Worm (Caenorhabditis elegans): Measurements from ENCODE around the gene nhr-92.

The nhr-92 gene

ce11 chrIV:1657069-1657468 lies 37.2 kb downstream of the nhr-92 start:
- TF ChIP-seq repo-1 (tag; optimal IDR thresholded peaks at IDR 0.05) = no peak
- TF ChIP-seq aptf-2 (GFP tag; conservative IDR thresholded peaks at IDR 0.05) = 0 out of 2 replicates have a peak, but pooled peaks have one; percentile 39
- 0 out of 2 replicates have a peak, but pooled peaks have one; percentile 22 for TF ChIP-seq F39B2.1 (GFP tag; IDR thresholded peaks at IDR 0.05)
- TF ChIP-seq zim-3 (tag; optimal IDR thresholded peaks at IDR 0.05) = no peak
- no peak for TF ChIP-seq B0035.1 (tag; optimal IDR thresholded peaks at IDR 0.05)
- no peak for TF ChIP-seq C17E4.6 (GFP tag; IDR thresholded peaks at IDR 0.05)
- no peak for TF ChIP-seq mes-4 (tag; optimal IDR thresholded peaks at IDR 0.05)
- TF ChIP-seq nfyb-1 (GFP tag; IDR thresholded peaks at IDR 0.05) = 0 out of 2 replicates have a peak, but pooled peaks have one; percentile 51
- no peak for TF ChIP-seq egl-18 (GFP tag; IDR thresholded peaks at IDR 0.05)
- no peak for TF ChIP-seq lsl-1 (GFP tag; optimal IDR thresholded peaks at IDR 0.05)
- TF ChIP-seq zfh-2 (GFP tag; conservative IDR thresholded peaks at IDR 0.05) = 0 out of 2 replicates have a peak, but pooled peaks have one; percentile 35
- TF ChIP-seq egrh-3 (GFP tag; IDR thresholded peaks at IDR 0.05) = no peak
- TF ChIP-seq hrde-1 (tag; optimal IDR thresholded peaks at IDR 0.05; ENCODE audit: borderline replicate concordance) = no peak
- peak; percentile 15; the same call in 1 of the 2 replicates for TF ChIP-seq attf-3 (GFP tag; conservative IDR thresholded peaks at IDR 0.05)
- TF ChIP-seq hmg-20 (GFP tag; IDR thresholded peaks at IDR 0.05) = no peak
- TF ChIP-seq F33H1.4 (GFP tag; IDR thresholded peaks at IDR 0.05) = no peak
- TF ChIP-seq F10E7.11 (tag; optimal IDR thresholded peaks at IDR 0.05) = no peak
- TF ChIP-seq efl-1 (GFP tag; optimal IDR thresholded peaks at IDR 0.05) = no peak

- TF ChIP-seq hmg-20 (GFP tag; IDR thresholded peaks at IDR 0.05) (peak; percentile 71; the same call in 1 of the 2 replicates), ets-4 (GFP tag; optimal IDR thresholded peaks at IDR 0.05) (peak; percentile 23), sea-2 (GFP tag; IDR thresholded peaks at IDR 0.05) (no peak), nhr-27 (tag; optimal IDR thresholded peaks at IDR 0.05) (no peak), bed-2 (GFP tag; IDR thresholded peaks at IDR 0.05) (no peak), K11D2.4 (GFP tag; IDR thresholded peaks at IDR 0.05) (peak; percentile 92), ekl-4 (GFP tag; IDR thresholded peaks at IDR 0.05) (peak; percentile 94), tbx-9 (tag; optimal IDR thresholded peaks at IDR 0.05; ENCODE audit: borderline replicate concordance) (no peak), C17E4.6 (GFP tag; IDR thresholded peaks at IDR 0.05) (peak; percentile 31; the same call in 1 of the 2 replicates), tbp1 (GFP tag; optimal IDR thresholded peaks at IDR 0.05) (peak; percentile 77), lsy-27 (tag; optimal IDR thresholded peaks at IDR 0.05; ENCODE audit: borderline replicate concordance, insufficient read depth) (peak; percentile 70), snpc-3.4 (tag; optimal IDR thresholded peaks at IDR 0.05) (peak; percentile 76), Y53G8AR.9 (GFP tag; conservative IDR thresholded peaks at IDR 0.05) (peak; percentile 93), rec-8 (tag; optimal IDR thresholded peaks at IDR 0.05) (peak; percentile 27 to 29), athp-1 (tag; optimal IDR thresholded peaks at IDR 0.05) (peak; percentile 99), ceh-91 (GFP tag; IDR thresholded peaks at IDR 0.05) (peak; percentile 90), attf-3 (GFP tag; conservative IDR thresholded peaks at IDR 0.05) (peak; percentile 100), let-607 (tag; optimal IDR thresholded peaks at IDR 0.05) (peak; percentile 69 to 85), madf-6 (GFP tag; IDR thresholded peaks at IDR 0.05) (peak; percentile 91), akir-1 (GFP tag; optimal IDR thresholded peaks at IDR 0.05) (no peak), B0035.1 (tag; optimal IDR thresholded peaks at IDR 0.05) (peak; percentile 67), madf-8 (GFP tag; conservative IDR thresholded peaks at IDR 0.05) (peak; percentile 44), nhr-90 (tag; optimal IDR thresholded peaks at IDR 0.05) (peak; percentile 67), somi-1 (GFP tag; optimal IDR thresholded peaks at IDR 0.05) (peak; percentile 91), F57A8.1 (GFP tag; optimal IDR thresholded peaks at IDR 0.05) (no peak), ccch-3 (GFP tag; optimal IDR thresholded peaks at IDR 0.05) (no peak), Y53F4B.3 (GFP tag; IDR thresholded peaks at IDR 0.05) (peak; percentile 84), nfya-2 (GFP tag; IDR thresholded peaks at IDR 0.05) (no peak), T07F8.4 (tag; optimal IDR thresholded peaks at IDR 0.05) (peak; percentile 11), ceh-40 (GFP tag; IDR thresholded peaks at IDR 0.05) (no peak), nhr-120 (GFP tag; IDR thresholded peaks at IDR 0.05) (no peak)
Observed at ce11 chrIV:1659045-1659741, 39.3 kb downstream of the nhr-92 start, which contains the start of gene rps-28. rps-28 (plus strand) TSS chrIV:1659691.

Measured in whole organism, young adult.